Worm (Caenorhabditis elegans) whole organism, L3 larva: ENCODE results near the gene pnc-1.

Experiments used
- R02D3.7 ChIP-seq: fragments of 150-350 bp; optimal IDR thresholded peaks from 2 replicates; lab custom pipeline; 2014; ENCODE audit warnings: missing biosample characterization, missing genetic modification characterization
- ZK546.5 ChIP-seq: sonication (generic microtip); optimal IDR thresholded peaks from 2 replicates; lab custom pipeline; 2017; ENCODE audit warnings: missing biosample characterization, missing genetic modification characterization
- aly-2 ChIP-seq: fragments of 150-350 bp; optimal IDR thresholded peaks from 2 replicates; lab custom pipeline; 2014; ENCODE audit warnings: missing biosample characterization, missing genetic modification characterization
- ceh-16 ChIP-seq: sonication (generic microtip); optimal IDR thresholded peaks from 2 replicates; lab custom pipeline; 2017; ENCODE audit warnings: missing biosample characterization, missing genetic modification characterization
- ceh-82 ChIP-seq: fragments of 150-350 bp; optimal IDR thresholded peaks from 2 replicates; lab custom pipeline; 2014; ENCODE audit warnings: missing biosample characterization, missing genetic modification characterization
- ceh-9 ChIP-seq: sonication (generic microtip); optimal IDR thresholded peaks from 2 replicates; lab custom pipeline; 2018; ENCODE audit warnings: missing biosample characterization, missing genetic modification characterization
- daf-12 ChIP-seq: fragments of 150-350 bp; optimal IDR thresholded peaks from 2 replicates; lab custom pipeline; 2014; ENCODE audit warnings: missing biosample characterization, missing genetic modification reagents, missing genetic modification characterization
- egl-27 ChIP-seq: sonication (generic microtip); optimal IDR thresholded peaks from 4 replicates; lab custom pipeline; 2017; ENCODE audit warnings: missing biosample characterization, missing genetic modification reagents, missing genetic modification characterization
- egl-5 ChIP-seq: fragments of 150-350 bp; optimal IDR thresholded peaks from 2 replicates; lab custom pipeline; 2017; ENCODE audit warnings: missing biosample characterization, missing genetic modification reagents, missing genetic modification characterization, inconsistent platforms
- elt-2 ChIP-seq: sonication (generic microtip); optimal IDR thresholded peaks from 2 replicates; lab custom pipeline; 2016; ENCODE audit warnings: missing genetic modification reagents, mild to moderate bottlenecking, missing genetic modification characterization, missing compliant biosample characterization
- elt-3 ChIP-seq, 3 experiments: fragments of 150-350 bp in 1 of 3; sonication (generic microtip) in 2 of 3; optimal IDR thresholded peaks; 2 replicates in 2 of 3; 4 replicates in 1 of 3; lab custom pipeline; 2014 to 2017; ENCODE audit warnings: missing biosample characterization in 3 of 3, missing genetic modification characterization in 3 of 3
- fkh-10 ChIP-seq: sonication (generic microtip); optimal IDR thresholded peaks from 2 replicates; lab custom pipeline; 2017; ENCODE audit warnings: missing biosample characterization, missing genetic modification reagents, missing genetic modification characterization
- fkh-2 ChIP-seq: fragments of 150-350 bp; optimal IDR thresholded peaks from 2 replicates; lab custom pipeline; 2014; ENCODE audit warnings: missing biosample characterization, missing genetic modification reagents, missing genetic modification characterization
- fos-1 ChIP-seq: fragments of 150-350 bp; optimal IDR thresholded peaks from 2 replicates; lab custom pipeline; 2014; ENCODE audit warnings: missing biosample characterization, missing genetic modification characterization
- hmg-11 ChIP-seq: sonication (generic microtip); optimal IDR thresholded peaks from 2 replicates; lab custom pipeline; 2016; ENCODE audit warnings: missing genetic modification characterization, missing compliant biosample characterization
- jun-1 ChIP-seq: fragments of 150-350 bp; optimal IDR thresholded peaks from 2 replicates; lab custom pipeline; 2014; ENCODE audit warnings: missing biosample characterization, missing genetic modification reagents, missing genetic modification characterization
- lin-39 ChIP-seq: fragments of 150-350 bp; optimal IDR thresholded peaks from 2 replicates; lab custom pipeline; 2018; ENCODE audit warnings: missing biosample characterization, missing genetic modification reagents, missing genetic modification characterization
- lsy-12 ChIP-seq: sonication (generic microtip); optimal IDR thresholded peaks from 2 replicates; lab custom pipeline; 2016; ENCODE audit warnings: mild to moderate bottlenecking, missing genetic modification characterization, missing compliant biosample characterization
- mml-1 ChIP-seq: fragments of 150-350 bp; sonication (generic microtip); optimal IDR thresholded peaks from 3 replicates; lab custom pipeline; 2014; ENCODE audit warnings: missing biosample characterization, missing genetic modification characterization
- nfya-1 ChIP-seq: sonication (generic microtip); optimal IDR thresholded peaks from 2 replicates; lab custom pipeline; 2017; ENCODE audit warnings: missing genetic modification characterization, mild to moderate bottlenecking, missing compliant biosample characterization, antibody characterized with exemption, moderate library complexity; ENCODE audit not compliant: insufficient read depth
- nhr-11 ChIP-seq: fragments of 150-350 bp; optimal IDR thresholded peaks from 2 replicates; lab custom pipeline; 2014; ENCODE audit warnings: missing biosample characterization, missing genetic modification characterization
- nhr-237 ChIP-seq: fragments of 150-350 bp; optimal IDR thresholded peaks from 2 replicates; lab custom pipeline; 2014; ENCODE audit warnings: missing biosample characterization, missing genetic modification characterization
- nhr-25 ChIP-seq: sonication (generic microtip); optimal IDR thresholded peaks from 2 replicates; lab custom pipeline; 2017; ENCODE audit warnings: missing biosample characterization, missing genetic modification characterization
- nhr-67 ChIP-seq: fragments of 150-350 bp; optimal IDR thresholded peaks from 2 replicates; lab custom pipeline; 2014; ENCODE audit warnings: missing biosample characterization, missing genetic modification characterization
- nhr-76 ChIP-seq: fragments of 150-350 bp; sonication (generic microtip); optimal IDR thresholded peaks from 5 replicates; lab custom pipeline; 2014; ENCODE audit warnings: missing biosample characterization, missing genetic modification characterization
- nhr-77 ChIP-seq: fragments of 150-350 bp; optimal IDR thresholded peaks from 2 replicates; lab custom pipeline; 2014; ENCODE audit warnings: missing biosample characterization, missing genetic modification characterization
- pqm-1 ChIP-seq: fragments of 150-350 bp; optimal IDR thresholded peaks from 2 replicates; lab custom pipeline; 2017; ENCODE audit warnings: missing biosample characterization, missing genetic modification characterization, inconsistent platforms
- sea-2 ChIP-seq: fragments of 150-350 bp; sonication (generic microtip); optimal IDR thresholded peaks from 4 replicates; lab custom pipeline; 2014; ENCODE audit warnings: missing biosample characterization, missing genetic modification reagents, missing genetic modification characterization
- skn-1 ChIP-seq: fragments of 150-350 bp; optimal IDR thresholded peaks from 2 replicates; lab custom pipeline; 2014; ENCODE audit warnings: missing biosample characterization, missing genetic modification characterization
- tbx-2 ChIP-seq: sonication (generic microtip); optimal IDR thresholded peaks from 2 replicates; lab custom pipeline; 2016; ENCODE audit warnings: mild to moderate bottlenecking, missing genetic modification characterization, missing compliant biosample characterization
- unc-39 ChIP-seq: sonication (generic microtip); optimal IDR thresholded peaks from 4 replicates; lab custom pipeline; 2017; ENCODE audit warnings: missing biosample characterization, missing genetic modification characterization
- unc-62 ChIP-seq: fragments of 150-350 bp; sonication (generic microtip); optimal IDR thresholded peaks from 4 replicates; lab custom pipeline; 2014; ENCODE audit warnings: missing biosample characterization, missing genetic modification reagents, missing genetic modification characterization
- zag-1 ChIP-seq: fragments of 150-350 bp; optimal IDR thresholded peaks from 2 replicates; lab custom pipeline; 2014; ENCODE audit warnings: missing biosample characterization, missing genetic modification characterization
- ztf-11 ChIP-seq: fragments of 150-350 bp; optimal IDR thresholded peaks from 2 replicates; lab custom pipeline; 2014; ENCODE audit warnings: missing biosample characterization, missing genetic modification characterization
- ztf-4 ChIP-seq: fragments of 150-350 bp; optimal IDR thresholded peaks from 2 replicates; lab custom pipeline; 2014; ENCODE audit warnings: missing biosample characterization, missing genetic modification characterization

The pnc-1 gene

ce11 chrIV:143807-144371 lies 40.4 kb upstream of the pnc-1 start (continued):
- peak; percentile 58 for TF ChIP-seq egl-5
- peak; percentile 61 for TF ChIP-seq nfya-1
- TF ChIP-seq nhr-76 (tag; lab: Kevin White, UChicago) = no peak
- no peak for TF ChIP-seq R02D3.7 (tag; lab: Kevin White, UChicago)
- no peak for TF ChIP-seq nhr-67 (tag; lab: Kevin White, UChicago)
- TF ChIP-seq ztf-4 (tag; lab: Kevin White, UChicago) = no peak
- no peak for TF ChIP-seq ceh-9 (tag; lab: Kevin White, UChicago)
- TF ChIP-seq daf-12 (tag; lab: Kevin White, UChicago) = no peak
- TF ChIP-seq ztf-11 (tag; lab: Kevin White, UChicago) = no peak
- no peak for TF ChIP-seq zag-1
- TF ChIP-seq unc-39 (tag; lab: Kevin White, UChicago) = no peak
- no peak for TF ChIP-seq nhr-11 (tag; lab: Kevin White, UChicago)
- TF ChIP-seq, all 47 proteins: peak for 15

ce11 chrIV:147819-148218 lies 36.5 kb upstream of the pnc-1 start, which contains the start of gene col-99:
TSS of gene col-99 (minus strand) at chrIV:147919.
- no peak for TF ChIP-seq lin-39 (tag; lab: Kevin White, UChicago)
- no peak for TF ChIP-seq ZK546.5 (tag; lab: Kevin White, UChicago)
- no peak for TF ChIP-seq unc-62 (GFP tag; lab: Kevin White, UChicago)
- TF ChIP-seq mml-1 (tag; lab: Kevin White, UChicago) = no peak
- TF ChIP-seq aly-2 (tag; lab: Kevin White, UChicago) = no peak
- no peak for TF ChIP-seq sea-2
- no peak for TF ChIP-seq nhr-25
- no peak for TF ChIP-seq nhr-67 (tag; lab: Kevin White, UChicago)
- TF ChIP-seq skn-1 (tag; lab: Kevin White, UChicago) = no peak
- no peak for TF ChIP-seq hmg-11 (tag; lab: Kevin White, UChicago)
- TF ChIP-seq egl-27 = no peak
- no peak for TF ChIP-seq fos-1 (tag; lab: Kevin White, UChicago)
- TF ChIP-seq pqm-1 (tag; lab: Kevin White, UChicago) = no peak
- TF ChIP-seq nhr-237 (tag; lab: Kevin White, UChicago) = no peak
- no peak for TF ChIP-seq fkh-2 (tag; lab: Kevin White, UChicago)

ce11 chrIV:148756-149155 lies 35.5 kb upstream of the pnc-1 start:
- no peak for TF ChIP-seq fkh-10 (GFP tag; lab: Kevin White, UChicago)
- TF ChIP-seq nhr-237 (tag; lab: Kevin White, UChicago) = no peak
- TF ChIP-seq elt-3 (tag; optimal IDR thresholded peaks at IDR 0.05; lab: Kevin White, UChicago) = no peak
- TF ChIP-seq nfya-1 = no peak
- TF ChIP-seq tbx-2 = no peak
- no peak for TF ChIP-seq R02D3.7 (tag; lab: Kevin White, UChicago)
- no peak for TF ChIP-seq lin-39 (tag; lab: Kevin White, UChicago)
- no peak for TF ChIP-seq lsy-12
- TF ChIP-seq nhr-77 (tag; lab: Kevin White, UChicago) = no peak
- TF ChIP-seq nhr-11 (tag; lab: Kevin White, UChicago) = no peak

ce11 chrIV:149794-150193 lies 34.5 kb upstream of the pnc-1 start:
- TF ChIP-seq lsy-12 = no peak
- no peak for TF ChIP-seq ceh-82 (tag; lab: Kevin White, UChicago)
- no peak for TF ChIP-seq nhr-25
- no peak for TF ChIP-seq aly-2 (tag; lab: Kevin White, UChicago)
- TF ChIP-seq lin-39 (tag; lab: Kevin White, UChicago) = no peak
- no peak for TF ChIP-seq unc-39 (tag; lab: Kevin White, UChicago)
- no peak for TF ChIP-seq fkh-10 (GFP tag; lab: Kevin White, UChicago)
- no peak for TF ChIP-seq jun-1 (tag; lab: Kevin White, UChicago)
- no peak for TF ChIP-seq daf-12 (tag; lab: Kevin White, UChicago)
- TF ChIP-seq ceh-16 (tag; lab: Kevin White, UChicago) = no peak
- TF ChIP-seq sea-2 = no peak
- no peak for TF ChIP-seq elt-2 (tag; lab: Kevin White, UChicago)
- no peak for TF ChIP-seq skn-1 (tag; lab: Kevin White, UChicago)
- no peak for TF ChIP-seq nfya-1
- TF ChIP-seq egl-27 = no peak
- no peak for TF ChIP-seq R02D3.7 (tag; lab: Kevin White, UChicago)
- no peak for TF ChIP-seq fos-1 (tag; lab: Kevin White, UChicago)
- no peak for TF ChIP-seq pqm-1 (tag; lab: Kevin White, UChicago)
- no peak for TF ChIP-seq elt-3 (tag; optimal IDR thresholded peaks at IDR 0.05; lab: Kevin White, UChicago)
- TF ChIP-seq mml-1 (tag; lab: Kevin White, UChicago) = no peak
